Fruit fly (Drosophila melanogaster) whole organism, embryonic: ENCODE measurements around the gene CG11811.

ENCODE experiments used
- Sin3A ChIP-seq: fragments of >200 bp; optimal IDR thresholded peaks from 2 replicates; lab custom pipeline; 2018
- h ChIP-seq: fragments of >200 bp; optimal IDR thresholded peaks from 2 replicates; lab custom pipeline; 2017

- no peak for TF ChIP-seq Sin3A (lab: Kevin White, UChicago)
- no peak for TF ChIP-seq h (lab: Kevin White, UChicago)
Measured at dm6 chr3L:10739109-10739665, 48.4 kb downstream of the CG11811 start.
